Fruit fly (Drosophila melanogaster) whole organism, embryonic: ENCODE results near the gene CG13124.

Experiments
- B-H2 ChIP-seq: fragments of 200-800 bp; sonication (Bioruptor generic); optimal IDR thresholded peaks from 2 replicates; lab custom pipeline; 2018; ENCODE audit warnings: missing biosample characterization, mild to moderate bottlenecking, missing genetic modification characterization
- CG10543 ChIP-seq: fragments of 200-800 bp; sonication (Bioruptor generic); optimal IDR thresholded peaks from 3 replicates; lab custom pipeline; 2017; ENCODE audit warnings: missing biosample characterization, mild to moderate bottlenecking, missing genetic modification characterization, moderate library complexity
- CG10654 ChIP-seq: fragments of 200-800 bp; sonication (Bioruptor generic); optimal IDR thresholded peaks from 2 replicates; lab custom pipeline; 2016; ENCODE audit warnings: missing biosample characterization, missing genetic modification characterization
- CG12071 ChIP-seq: fragments of 200-800 bp; sonication (Bioruptor generic); optimal IDR thresholded peaks from 3 replicates; lab custom pipeline; 2018; ENCODE audit warnings: missing biosample characterization, mild to moderate bottlenecking, missing genetic modification characterization
- CG12104 ChIP-seq: fragments of 200-800 bp; sonication (Bioruptor generic); optimal IDR thresholded peaks from 3 replicates; lab custom pipeline; 2016; ENCODE audit warnings: missing biosample characterization, missing genetic modification characterization
- CG12299 ChIP-seq: fragments of 200-800 bp; sonication (Bioruptor generic); optimal IDR thresholded peaks from 2 replicates; lab custom pipeline; 2018; ENCODE audit warnings: missing biosample characterization, mild to moderate bottlenecking, missing genetic modification characterization
- CG13296 ChIP-seq: fragments of 200-800 bp; sonication (Bioruptor generic); optimal IDR thresholded peaks from 3 replicates; lab custom pipeline; 2018; ENCODE audit warnings: missing biosample characterization, mild to moderate bottlenecking, missing genetic modification characterization
- CG15479 ChIP-seq: fragments of 200-800 bp; sonication (Bioruptor generic); optimal IDR thresholded peaks from 3 replicates; lab custom pipeline; 2019; ENCODE audit warnings: missing biosample characterization, mild to moderate bottlenecking, missing genetic modification characterization, moderate library complexity
- CG15514 ChIP-seq: fragments of 200-800 bp; sonication (Bioruptor generic); optimal IDR thresholded peaks from 3 replicates; lab custom pipeline; 2017; ENCODE audit warnings: missing biosample characterization, missing genetic modification characterization, mild to moderate bottlenecking, moderate library complexity, missing genetic modification reagents
- CG17385 ChIP-seq: fragments of 200-800 bp; sonication (Bioruptor generic); optimal IDR thresholded peaks from 3 replicates; lab custom pipeline; 2018; ENCODE audit warnings: missing biosample characterization, mild to moderate bottlenecking, missing genetic modification characterization
- CG18599 ChIP-seq: fragments of 200-800 bp; sonication (Bioruptor generic); optimal IDR thresholded peaks from 3 replicates; lab custom pipeline; 2017; ENCODE audit warnings: missing biosample characterization, missing genetic modification characterization, mild to moderate bottlenecking, moderate library complexity, missing genetic modification reagents
- CG31365 ChIP-seq: fragments of 200-800 bp; sonication (Bioruptor generic); optimal IDR thresholded peaks from 2 replicates; lab custom pipeline; 2018; ENCODE audit warnings: missing biosample characterization, mild to moderate bottlenecking, missing genetic modification characterization
- CG32532 ChIP-seq: fragments of 200-800 bp; sonication (Bioruptor generic); IDR thresholded peaks from 2 replicates; pipeline ENCODE4 v1.3.6; 2022; ENCODE audit warnings: missing biosample characterization, missing genetic modification characterization
- CG8765 ChIP-seq: fragments of 200-800 bp; sonication (Bioruptor generic); IDR thresholded peaks from 2 replicates; pipeline ENCODE4 v1.3.6; 2022; ENCODE audit warnings: missing biosample characterization, missing genetic modification characterization
- D19A ChIP-seq: fragments of 200-800 bp; optimal IDR thresholded peaks from 3 replicates; lab custom pipeline; 2019; ENCODE audit warnings: missing biosample characterization, mild to moderate bottlenecking, missing genetic modification characterization, moderate library complexity
- Dek ChIP-seq: fragments of 200-800 bp; sonication (Bioruptor generic); optimal IDR thresholded peaks from 3 replicates; lab custom pipeline; 2019; ENCODE audit warnings: missing biosample characterization, mild to moderate bottlenecking, missing genetic modification characterization, moderate library complexity
- Ets65A ChIP-seq: fragments of 200-800 bp; sonication (Bioruptor generic); peaks from one replicate; lab custom pipeline; 2016; ENCODE audit warnings: missing biosample characterization, missing genetic modification characterization
- GATAe ChIP-seq: fragments of 200-800 bp; sonication (Bioruptor generic); conservative IDR thresholded peaks from 2 replicates; pipeline ENCODE4 v1.3.6; 2022; ENCODE audit warnings: missing biosample characterization, missing genetic modification characterization
- HLH3B ChIP-seq: fragments of 200-800 bp; sonication (Bioruptor generic); IDR thresholded peaks from 2 replicates; pipeline ENCODE4 v1.3.6; 2022; ENCODE audit warnings: missing biosample characterization, missing genetic modification characterization
- Hsf ChIP-seq: fragments of 200-800 bp; sonication (Bioruptor generic); optimal IDR thresholded peaks from 3 replicates; lab custom pipeline; 2016; ENCODE audit warnings: missing biosample characterization, missing genetic modification characterization
- MESR4 ChIP-seq: fragments of 200-800 bp; sonication (Bioruptor generic); optimal IDR thresholded peaks from 2 replicates; lab custom pipeline; 2018; ENCODE audit warnings: missing biosample characterization, mild to moderate bottlenecking, missing genetic modification characterization, moderate library complexity
- Med ChIP-seq: fragments of 200-800 bp; sonication (Bioruptor generic); peaks from one replicate; lab custom pipeline; 2016; ENCODE audit warnings: missing biosample characterization, missing genetic modification characterization, mild to moderate bottlenecking, inconsistent platforms, moderate library complexity
- NK7.1 ChIP-seq: fragments of 200-800 bp; sonication (Bioruptor generic); optimal IDR thresholded peaks from 3 replicates; lab custom pipeline; 2016; ENCODE audit warnings: missing biosample characterization, missing genetic modification characterization
- Ptx1 ChIP-seq: fragments of 200-800 bp; sonication (Bioruptor generic); IDR thresholded peaks from 2 replicates; pipeline ENCODE4 v1.3.6; 2022; ENCODE audit warnings: missing biosample characterization, missing genetic modification characterization
- Side ChIP-seq: fragments of 200-800 bp; sonication (Bioruptor generic); optimal IDR thresholded peaks from 2 replicates; lab custom pipeline; 2016; ENCODE audit warnings: missing biosample characterization, missing genetic modification characterization
- ato ChIP-seq: fragments of 200-800 bp; sonication (Bioruptor generic); IDR thresholded peaks from 2 replicates; pipeline ENCODE4 v1.3.6; 2022; ENCODE audit warnings: missing biosample characterization, missing genetic modification characterization; ENCODE audit not compliant: partially characterized antibody
- br ChIP-seq: fragments of >200 bp; optimal IDR thresholded peaks from 2 replicates; lab custom pipeline; 2017
- cg ChIP-seq: fragments of 200-800 bp; sonication (Bioruptor generic); optimal IDR thresholded peaks from 3 replicates; lab custom pipeline; 2019; ENCODE audit warnings: missing biosample characterization, mild to moderate bottlenecking, missing genetic modification characterization, moderate library complexity
- crol ChIP-seq: fragments of 200-800 bp; sonication (Bioruptor generic); IDR thresholded peaks from 2 replicates; pipeline ENCODE4 v1.3.6; 2022; ENCODE audit warnings: missing biosample characterization, missing genetic modification characterization
- cwo ChIP-seq: fragments of 200-800 bp; sonication (Bioruptor generic); optimal IDR thresholded peaks from 3 replicates; lab custom pipeline; 2017; ENCODE audit warnings: missing biosample characterization, missing genetic modification characterization, mild to moderate bottlenecking, moderate library complexity, missing genetic modification reagents
- dati ChIP-seq: fragments of 200-800 bp; sonication (Bioruptor generic); IDR thresholded peaks from 2 replicates; pipeline ENCODE4 v1.3.6; 2022; ENCODE audit warnings: missing biosample characterization, missing genetic modification characterization
- ftz-f1 ChIP-seq: fragments of 200-800 bp; sonication (Bioruptor generic); optimal IDR thresholded peaks from 2 replicates; lab custom pipeline; 2016; ENCODE audit warnings: missing biosample characterization, missing genetic modification characterization
- gcm ChIP-seq: fragments of 200-800 bp; sonication (Bioruptor generic); optimal IDR thresholded peaks from 2 replicates; lab custom pipeline; 2019; ENCODE audit warnings: missing biosample characterization, mild to moderate bottlenecking, missing genetic modification characterization, moderate library complexity
- grau ChIP-seq: fragments of 200-800 bp; optimal IDR thresholded peaks from 3 replicates; lab custom pipeline; 2019; ENCODE audit warnings: missing biosample characterization, mild to moderate bottlenecking, missing genetic modification characterization, moderate library complexity
- gro ChIP-seq: fragments of 200-800 bp; sonication (Bioruptor generic); optimal IDR thresholded peaks from 2 replicates; lab custom pipeline; 2016; ENCODE audit warnings: missing biosample characterization, missing genetic modification characterization
- ind ChIP-seq: fragments of 200-800 bp; sonication (Bioruptor generic); optimal IDR thresholded peaks from 3 replicates; lab custom pipeline; 2016; ENCODE audit warnings: missing biosample characterization, missing genetic modification characterization
- kay ChIP-seq: fragments of 200-800 bp; sonication (Bioruptor generic); optimal IDR thresholded peaks from 2 replicates; lab custom pipeline; 2016; ENCODE audit warnings: missing biosample characterization, missing genetic modification characterization
- lmd ChIP-seq: fragments of 200-800 bp; sonication (Bioruptor generic); IDR thresholded peaks from 2 replicates; pipeline ENCODE4 v1.3.6; 2022; ENCODE audit warnings: missing biosample characterization, missing genetic modification characterization
- maf-S ChIP-seq: fragments of 200-800 bp; sonication (Bioruptor generic); optimal IDR thresholded peaks from 2 replicates; lab custom pipeline; 2016; ENCODE audit warnings: missing biosample characterization, missing genetic modification characterization
- mam ChIP-seq: fragments of 200-800 bp; sonication (Bioruptor generic); optimal IDR thresholded peaks from 3 replicates; lab custom pipeline; 2016; ENCODE audit warnings: missing biosample characterization, missing genetic modification characterization
- mirr ChIP-seq: fragments of 200-800 bp; sonication (Bioruptor generic); optimal IDR thresholded peaks from 3 replicates; lab custom pipeline; 2018; ENCODE audit warnings: missing biosample characterization, mild to moderate bottlenecking, missing genetic modification characterization
- nom ChIP-seq: fragments of 200-800 bp; sonication (Bioruptor generic); optimal IDR thresholded peaks from 2 replicates; lab custom pipeline; 2017; ENCODE audit warnings: missing biosample characterization, missing genetic modification characterization, mild to moderate bottlenecking, moderate library complexity, missing genetic modification reagents
- phol ChIP-seq: fragments of 200-800 bp; sonication (Bioruptor generic); optimal IDR thresholded peaks from 3 replicates; lab custom pipeline; 2018; ENCODE audit warnings: missing biosample characterization, mild to moderate bottlenecking, missing genetic modification characterization, moderate library complexity
- pita ChIP-seq: fragments of 200-800 bp; sonication (Bioruptor generic); optimal IDR thresholded peaks from 2 replicates; lab custom pipeline; 2017; ENCODE audit warnings: missing biosample characterization, mild to moderate bottlenecking, missing genetic modification characterization
- ranshi ChIP-seq: fragments of 200-800 bp; sonication (Bioruptor generic); IDR thresholded peaks from 2 replicates; pipeline ENCODE4 v1.3.6; 2022; ENCODE audit warnings: missing biosample characterization, missing genetic modification characterization
- schlank ChIP-seq: fragments of 200-800 bp; sonication (Bioruptor generic); optimal IDR thresholded peaks from 2 replicates; lab custom pipeline; 2018; ENCODE audit warnings: missing biosample characterization, mild to moderate bottlenecking, missing genetic modification characterization
- sd ChIP-seq: fragments of 200-800 bp; sonication (Bioruptor generic); optimal IDR thresholded peaks from 3 replicates; lab custom pipeline; 2018; ENCODE audit warnings: missing biosample characterization, mild to moderate bottlenecking, missing genetic modification characterization, moderate library complexity
- sob ChIP-seq: fragments of 200-800 bp; sonication (Bioruptor generic); IDR thresholded peaks from 2 replicates; pipeline ENCODE4 v1.3.6; 2022; ENCODE audit warnings: missing biosample characterization, missing genetic modification characterization
- stwl ChIP-seq: fragments of 200-800 bp; sonication (Bioruptor generic); optimal IDR thresholded peaks from 3 replicates; lab custom pipeline; 2018; ENCODE audit warnings: missing biosample characterization, mild to moderate bottlenecking, missing genetic modification characterization, moderate library complexity
- sug ChIP-seq: fragments of 200-800 bp; optimal IDR thresholded peaks from 2 replicates; lab custom pipeline; 2019; ENCODE audit warnings: missing biosample characterization, mild to moderate bottlenecking, missing genetic modification characterization, moderate library complexity

CG13124 gene

DNA sequence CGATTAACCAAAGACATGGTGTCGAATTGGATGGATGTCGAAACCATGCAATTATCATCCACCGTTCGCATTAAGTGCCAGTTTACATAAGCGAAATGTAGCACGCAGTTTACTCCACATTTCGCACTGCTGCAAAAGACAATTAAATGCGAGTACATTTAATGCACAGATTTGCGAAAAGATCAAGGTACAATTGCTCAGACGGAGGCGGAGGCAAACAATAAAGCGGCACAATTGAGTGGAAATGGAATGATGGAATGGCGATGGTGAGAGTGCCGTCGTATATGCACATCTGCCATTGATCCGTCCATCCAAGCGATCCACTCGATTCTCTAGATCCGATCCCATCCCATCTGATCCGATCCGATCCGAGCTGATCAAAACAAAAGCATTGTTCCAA lies 36.7 kb upstream of the CG13124 start:
- no peak for TF ChIP-seq ind (GFP tag; lab: Kevin White, UChicago)
- TF ChIP-seq nom (GFP tag; lab: Kevin White, UChicago): peak; percentile 82
- TF ChIP-seq Ets65A (GFP tag; lab: Kevin White, UChicago): peak; percentile 24

DNA sequence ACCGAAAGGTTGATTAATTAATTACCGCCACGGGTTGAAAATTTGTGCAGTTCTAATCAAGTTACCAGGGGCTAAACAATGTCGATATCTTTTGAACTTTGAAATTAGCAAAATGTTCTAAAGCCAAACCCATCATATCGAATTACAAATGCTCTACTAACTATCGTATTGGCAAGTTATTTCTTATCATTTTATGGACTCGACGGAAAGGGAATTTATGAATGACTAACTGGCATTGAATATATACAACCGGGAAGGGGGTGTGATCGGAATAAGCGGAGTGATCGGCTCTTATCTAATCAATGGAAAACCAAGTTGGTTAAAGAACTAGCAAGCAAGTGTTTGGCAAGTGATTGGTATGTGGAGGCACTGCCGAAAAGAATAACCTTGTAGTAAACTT lies 35.1 kb upstream of the CG13124 start:
- TF ChIP-seq ranshi (GFP tag; lab: Robert Waterston, UW): no peak
- TF ChIP-seq mirr (GFP tag; lab: Kevin White, UChicago): peak; percentile 99
- TF ChIP-seq NK7.1 (GFP tag; lab: Kevin White, UChicago): no peak
- peak; percentile 35; the same call in 1 of the 2 replicates for TF ChIP-seq crol (GFP tag; lab: Robert Waterston, UW)
- peak; percentile 75 for TF ChIP-seq sug (tag; lab: Kevin White, UChicago)
- TF ChIP-seq mam (GFP tag; lab: Kevin White, UChicago): peak; percentile 50
- TF ChIP-seq CG15514: peak; percentile 15
- TF ChIP-seq CG18599: peak; percentile 67
- no peak for TF ChIP-seq CG8765
- TF ChIP-seq cwo (GFP tag; lab: Kevin White, UChicago): peak; percentile 59
- peak; percentile 48 for TF ChIP-seq schlank (tag; lab: Kevin White, UChicago)
- TF ChIP-seq B-H2 (GFP tag; lab: Kevin White, UChicago): no peak
- 0 out of 2 replicates have a peak, but pooled peaks have one; percentile 13 for TF ChIP-seq Ptx1
- no peak for TF ChIP-seq CG12299
- TF ChIP-seq br: no peak
- peak; percentile 3 for TF ChIP-seq maf-S
- no peak for TF ChIP-seq CG15479 (GFP tag; lab: Kevin White, UChicago)
- no peak for TF ChIP-seq pita (GFP tag; lab: Kevin White, UChicago)
- no peak for TF ChIP-seq cg (GFP tag; lab: Kevin White, UChicago)
- TF ChIP-seq CG32532 (GFP tag; lab: Robert Waterston, UW): peak; percentile 48; the same call in 1 of the 2 replicates
- peak; percentile 60 for TF ChIP-seq gro (GFP tag; lab: Kevin White, UChicago)
- TF ChIP-seq dati (GFP tag; lab: Robert Waterston, UW): no peak
- peak; percentile 96 for TF ChIP-seq D19A
- 0 out of 2 replicates have a peak, but pooled peaks have one; percentile 16 for TF ChIP-seq sob (GFP tag; lab: Robert Waterston, UW)
- TF ChIP-seq CG10654 (GFP tag; lab: Kevin White, UChicago): no peak
- TF ChIP-seq MESR4 (GFP tag; lab: Kevin White, UChicago): no peak
- no peak for TF ChIP-seq Hsf (GFP tag; lab: Kevin White, UChicago)
- TF ChIP-seq Dek (tag; lab: Kevin White, UChicago): peak; percentile 7
- no peak for TF ChIP-seq phol (tag; lab: Kevin White, UChicago)
- TF ChIP-seq CG13296: peak; percentile 30
- TF ChIP-seq HLH3B: no peak
- no peak for TF ChIP-seq lmd (GFP tag; lab: Robert Waterston, UW)
- peak; percentile 15 for TF ChIP-seq grau (tag; lab: Kevin White, UChicago)
- peak; percentile 29 for TF ChIP-seq CG31365 (tag; lab: Kevin White, UChicago)
- TF ChIP-seq Side: no peak
- TF ChIP-seq ftz-f1 (GFP tag; lab: Kevin White, UChicago): peak; percentile 39
- TF ChIP-seq CG10543: peak; percentile 52
- TF ChIP-seq CG12071: peak; percentile 8
- no peak for TF ChIP-seq ato
- no peak for TF ChIP-seq stwl
- peak; percentile 89 for TF ChIP-seq GATAe (GFP tag; lab: Robert Waterston, UW)
- peak; percentile 4 for TF ChIP-seq CG17385 (GFP tag; lab: Kevin White, UChicago)
- no peak for TF ChIP-seq CG12104
- no peak for TF ChIP-seq gcm (GFP tag; lab: Kevin White, UChicago)
- TF ChIP-seq Med (GFP tag; lab: Kevin White, UChicago): peak; percentile 57
- peak; percentile 56 for TF ChIP-seq kay (GFP tag; lab: Kevin White, UChicago)
- TF ChIP-seq sd (tag; lab: Kevin White, UChicago): peak; percentile 92
